Fruit fly (Drosophila melanogaster) whole organism, embryonic: Measurements from ENCODE around the gene CG5214.

Source experiments
- Bdp1 ChIP-seq: fragments of 200-800 bp; sonication (Bioruptor generic); optimal IDR thresholded peaks from 3 replicates; lab custom pipeline; 2016; ENCODE audit warnings: missing biosample characterization, missing genetic modification characterization
- CG10366 ChIP-seq: fragments of 200-800 bp; sonication (Bioruptor generic); IDR thresholded peaks from 2 replicates; pipeline ENCODE4 v1.3.6; 2022; ENCODE audit warnings: missing biosample characterization, missing genetic modification characterization
- CG10431 ChIP-seq: fragments of 200-800 bp; sonication (Bioruptor generic); optimal IDR thresholded peaks from 3 replicates; lab custom pipeline; 2018; ENCODE audit warnings: missing biosample characterization, mild to moderate bottlenecking, missing genetic modification characterization
- CG10543 ChIP-seq: fragments of 200-800 bp; sonication (Bioruptor generic); optimal IDR thresholded peaks from 3 replicates; lab custom pipeline; 2017; ENCODE audit warnings: missing biosample characterization, mild to moderate bottlenecking, missing genetic modification characterization, moderate library complexity
- CG1233 ChIP-seq: fragments of 200-800 bp; sonication (Bioruptor generic); optimal IDR thresholded peaks from 4 replicates; lab custom pipeline; 2018; ENCODE audit warnings: missing biosample characterization, mild to moderate bottlenecking, missing genetic modification characterization
- CG13287 ChIP-seq: fragments of 200-800 bp; sonication (Bioruptor generic); IDR thresholded peaks from 2 replicates; pipeline ENCODE4 v1.3.6; 2022; ENCODE audit warnings: missing biosample characterization, missing genetic modification characterization; ENCODE audit not compliant: partially characterized antibody
- CG14014 ChIP-seq: fragments of 200-800 bp; sonication (Bioruptor generic); IDR thresholded peaks from 2 replicates; pipeline ENCODE4 v1.3.6; 2022; ENCODE audit warnings: missing biosample characterization, missing genetic modification characterization
- CG14965 ChIP-seq: fragments of 200-800 bp; sonication (Bioruptor generic); optimal IDR thresholded peaks from 2 replicates; lab custom pipeline; 2016; ENCODE audit warnings: missing biosample characterization, missing genetic modification characterization, borderline replicate concordance
- CG1792 ChIP-seq: fragments of 200-800 bp; sonication (Bioruptor generic); optimal IDR thresholded peaks from 2 replicates; lab custom pipeline; 2016; ENCODE audit warnings: missing biosample characterization, missing genetic modification characterization
- CG18476 ChIP-seq: fragments of 200-800 bp; sonication (Bioruptor generic); optimal IDR thresholded peaks from 2 replicates; lab custom pipeline; 2016; ENCODE audit warnings: missing biosample characterization, mild to moderate bottlenecking, missing genetic modification characterization
- CG2199 ChIP-seq: fragments of 200-800 bp; sonication (Bioruptor generic); IDR thresholded peaks from 3 replicates; pipeline ENCODE4 v1.3.6; 2022; ENCODE audit warnings: missing biosample characterization, missing genetic modification characterization
- CG32532 ChIP-seq: fragments of 200-800 bp; sonication (Bioruptor generic); IDR thresholded peaks from 2 replicates; pipeline ENCODE4 v1.3.6; 2022; ENCODE audit warnings: missing biosample characterization, missing genetic modification characterization
- CG32772 ChIP-seq: fragments of 200-800 bp; sonication (Bioruptor generic); IDR thresholded peaks from 2 replicates; pipeline ENCODE4 v1.3.6; 2022; ENCODE audit warnings: missing biosample characterization, missing genetic modification characterization
- CG4404 ChIP-seq: fragments of 200-800 bp; sonication (Bioruptor generic); IDR thresholded peaks from 2 replicates; pipeline ENCODE4 v1.3.6; 2022; ENCODE audit warnings: missing biosample characterization, missing genetic modification characterization
- CG6854 ChIP-seq: fragments of 200-800 bp; sonication (Bioruptor generic); optimal IDR thresholded peaks from 3 replicates; lab custom pipeline; 2017; ENCODE audit warnings: missing biosample characterization, mild to moderate bottlenecking, missing genetic modification characterization
- CG7928 ChIP-seq: fragments of 200-800 bp; sonication (Bioruptor generic); optimal IDR thresholded peaks from 2 replicates; lab custom pipeline; 2017; ENCODE audit warnings: missing biosample characterization, mild to moderate bottlenecking, missing genetic modification characterization
- CG8765 ChIP-seq: fragments of 200-800 bp; sonication (Bioruptor generic); IDR thresholded peaks from 2 replicates; pipeline ENCODE4 v1.3.6; 2022; ENCODE audit warnings: missing biosample characterization, missing genetic modification characterization
- CG8924 ChIP-seq: fragments of 200-800 bp; optimal IDR thresholded peaks from 3 replicates; lab custom pipeline; 2019; ENCODE audit warnings: missing biosample characterization, mild to moderate bottlenecking, missing genetic modification characterization, moderate library complexity
- CG9932 ChIP-seq: fragments of 200-800 bp; sonication (Bioruptor generic); IDR thresholded peaks from 2 replicates; pipeline ENCODE4 v1.3.6; 2022; ENCODE audit warnings: missing biosample characterization, missing genetic modification characterization
- CkIIα-i1 ChIP-seq: fragments of 200-800 bp; sonication (Bioruptor generic); IDR thresholded peaks from 2 replicates; pipeline ENCODE4 v1.3.6; 2022; ENCODE audit warnings: missing biosample characterization, missing genetic modification characterization
- D19A ChIP-seq: fragments of 200-800 bp; optimal IDR thresholded peaks from 3 replicates; lab custom pipeline; 2019; ENCODE audit warnings: missing biosample characterization, mild to moderate bottlenecking, missing genetic modification characterization, moderate library complexity
- Gsc ChIP-seq: fragments of 200-800 bp; sonication (Bioruptor generic); IDR thresholded peaks from 2 replicates; pipeline ENCODE4 v1.3.6; 2022; ENCODE audit warnings: missing biosample characterization, missing genetic modification characterization
- Hmr ChIP-seq: fragments of 200-800 bp; sonication (Bioruptor generic); optimal IDR thresholded peaks from 3 replicates; lab custom pipeline; 2017; ENCODE audit warnings: mild to moderate bottlenecking, missing biosample characterization, missing genetic modification reagents, missing genetic modification characterization
- MBD-R2 ChIP-seq: fragments of 200-800 bp; sonication (Bioruptor generic); IDR thresholded peaks from 2 replicates; pipeline ENCODE4 v1.3.6; 2022; ENCODE audit warnings: missing biosample characterization, missing genetic modification characterization
- Mes4 ChIP-seq: fragments of 200-800 bp; sonication (Bioruptor generic); optimal IDR thresholded peaks from 2 replicates; lab custom pipeline; 2016; ENCODE audit warnings: missing biosample characterization, missing genetic modification characterization
- PHDP ChIP-seq: fragments of 200-800 bp; sonication (Bioruptor generic); optimal IDR thresholded peaks from 3 replicates; lab custom pipeline; 2018; ENCODE audit warnings: missing biosample characterization, mild to moderate bottlenecking, missing genetic modification characterization, moderate library complexity
- Poxn ChIP-seq: fragments of 200-800 bp; sonication (Bioruptor generic); IDR thresholded peaks from 2 replicates; pipeline ENCODE4 v1.3.6; 2022; ENCODE audit warnings: missing biosample characterization, missing genetic modification characterization
- Ptx1 ChIP-seq: fragments of 200-800 bp; sonication (Bioruptor generic); IDR thresholded peaks from 2 replicates; pipeline ENCODE4 v1.3.6; 2022; ENCODE audit warnings: missing biosample characterization, missing genetic modification characterization
- Side ChIP-seq: fragments of 200-800 bp; sonication (Bioruptor generic); optimal IDR thresholded peaks from 2 replicates; lab custom pipeline; 2016; ENCODE audit warnings: missing biosample characterization, missing genetic modification characterization
- Sry-δ ChIP-seq: fragments of 200-800 bp; sonication (Bioruptor generic); optimal IDR thresholded peaks from 2 replicates; lab custom pipeline; 2016; ENCODE audit warnings: missing biosample characterization, missing genetic modification characterization
- ap ChIP-seq: fragments of 200-800 bp; sonication (Bioruptor generic); IDR thresholded peaks from 2 replicates; pipeline ENCODE4 v1.3.6; 2022; ENCODE audit warnings: missing biosample characterization, missing genetic modification characterization
- cg ChIP-seq: fragments of 200-800 bp; sonication (Bioruptor generic); optimal IDR thresholded peaks from 3 replicates; lab custom pipeline; 2019; ENCODE audit warnings: missing biosample characterization, mild to moderate bottlenecking, missing genetic modification characterization, moderate library complexity
- ems ChIP-seq: fragments of 200-800 bp; sonication (Bioruptor generic); optimal IDR thresholded peaks from 3 replicates; lab custom pipeline; 2016; ENCODE audit warnings: missing biosample characterization, missing genetic modification characterization
- fu2 ChIP-seq: fragments of 200-800 bp; sonication (Bioruptor generic); optimal IDR thresholded peaks from 2 replicates; lab custom pipeline; 2016; ENCODE audit warnings: missing biosample characterization, missing genetic modification characterization
- hb ChIP-seq: fragments of 200-800 bp; sonication (Bioruptor generic); IDR thresholded peaks from 3 replicates; pipeline ENCODE4 v1.3.6; 2022; ENCODE audit warnings: missing biosample characterization, missing genetic modification characterization; ENCODE audit not compliant: partially characterized antibody
- lbe ChIP-seq: fragments of 200-800 bp; sonication (Bioruptor generic); optimal IDR thresholded peaks from 2 replicates; lab custom pipeline; 2016; ENCODE audit warnings: missing biosample characterization, mild to moderate bottlenecking, missing genetic modification characterization
- lilli ChIP-seq: fragments of 200-800 bp; sonication (Bioruptor generic); optimal IDR thresholded peaks from 3 replicates; lab custom pipeline; 2016; ENCODE audit warnings: missing biosample characterization, missing genetic modification characterization
- lmd ChIP-seq: fragments of 200-800 bp; sonication (Bioruptor generic); IDR thresholded peaks from 2 replicates; pipeline ENCODE4 v1.3.6; 2022; ENCODE audit warnings: missing biosample characterization, missing genetic modification characterization
- onecut ChIP-seq: fragments of 200-800 bp; sonication (Bioruptor generic); IDR thresholded peaks from 2 replicates; pipeline ENCODE4 v1.3.6; 2022; ENCODE audit warnings: missing biosample characterization, missing genetic modification characterization
- pfk ChIP-seq: fragments of 200-800 bp; sonication (Bioruptor generic); optimal IDR thresholded peaks from 2 replicates; lab custom pipeline; 2018; ENCODE audit warnings: missing biosample characterization, mild to moderate bottlenecking, missing genetic modification characterization, moderate library complexity
- pzg ChIP-seq: fragments of 200-800 bp; sonication (Bioruptor generic); optimal IDR thresholded peaks from 3 replicates; lab custom pipeline; 2018; ENCODE audit warnings: missing biosample characterization, mild to moderate bottlenecking, missing genetic modification characterization, moderate library complexity
- ranshi ChIP-seq: fragments of 200-800 bp; sonication (Bioruptor generic); IDR thresholded peaks from 2 replicates; pipeline ENCODE4 v1.3.6; 2022; ENCODE audit warnings: missing biosample characterization, missing genetic modification characterization
- sens-2 ChIP-seq: fragments of 200-800 bp; sonication (Bioruptor generic); IDR thresholded peaks from 2 replicates; pipeline ENCODE4 v1.3.6; 2022; ENCODE audit warnings: missing biosample characterization, missing genetic modification characterization
- sima ChIP-seq: fragments of 200-800 bp; sonication (Bioruptor generic); optimal IDR thresholded peaks from 2 replicates; lab custom pipeline; 2016; ENCODE audit warnings: missing biosample characterization, missing genetic modification characterization
- sna ChIP-seq: fragments of 200-800 bp; sonication (Bioruptor generic); IDR thresholded peaks from 2 replicates; pipeline ENCODE4 v1.3.6; 2022; ENCODE audit warnings: missing biosample characterization, missing genetic modification characterization; ENCODE audit not compliant: partially characterized antibody
- stc ChIP-seq: fragments of 200-800 bp; sonication (Bioruptor generic); IDR thresholded peaks from 2 replicates; pipeline ENCODE4 v1.3.6; 2022; ENCODE audit warnings: missing biosample characterization, missing genetic modification characterization
- stwl ChIP-seq: fragments of 200-800 bp; sonication (Bioruptor generic); optimal IDR thresholded peaks from 3 replicates; lab custom pipeline; 2018; ENCODE audit warnings: missing biosample characterization, mild to moderate bottlenecking, missing genetic modification characterization, moderate library complexity
- tll ChIP-seq, 2 experiments: fragments of 200-800 bp in 1 of 2; fragments of >200 bp in 1 of 2; sonication (Bioruptor generic) in 1 of 2; optimal IDR thresholded peaks; 2 replicates each; lab custom pipeline; 2017 to 2019; ENCODE audit warnings: missing biosample characterization in 2 of 2, missing genetic modification characterization in 2 of 2, mild to moderate bottlenecking in 1 of 2, moderate library complexity in 1 of 2
- unc-4 ChIP-seq: fragments of 200-800 bp; sonication (Bioruptor generic); IDR thresholded peaks from 2 replicates; pipeline ENCODE4 v1.3.6; 2022; ENCODE audit warnings: missing biosample characterization, missing genetic modification characterization; ENCODE audit not compliant: partially characterized antibody
- wor ChIP-seq: fragments of 200-800 bp; sonication (Bioruptor generic); IDR thresholded peaks from 2 replicates; pipeline ENCODE4 v1.3.6; 2022; ENCODE audit warnings: missing biosample characterization, missing genetic modification characterization

Gene CG5214

DNA sequence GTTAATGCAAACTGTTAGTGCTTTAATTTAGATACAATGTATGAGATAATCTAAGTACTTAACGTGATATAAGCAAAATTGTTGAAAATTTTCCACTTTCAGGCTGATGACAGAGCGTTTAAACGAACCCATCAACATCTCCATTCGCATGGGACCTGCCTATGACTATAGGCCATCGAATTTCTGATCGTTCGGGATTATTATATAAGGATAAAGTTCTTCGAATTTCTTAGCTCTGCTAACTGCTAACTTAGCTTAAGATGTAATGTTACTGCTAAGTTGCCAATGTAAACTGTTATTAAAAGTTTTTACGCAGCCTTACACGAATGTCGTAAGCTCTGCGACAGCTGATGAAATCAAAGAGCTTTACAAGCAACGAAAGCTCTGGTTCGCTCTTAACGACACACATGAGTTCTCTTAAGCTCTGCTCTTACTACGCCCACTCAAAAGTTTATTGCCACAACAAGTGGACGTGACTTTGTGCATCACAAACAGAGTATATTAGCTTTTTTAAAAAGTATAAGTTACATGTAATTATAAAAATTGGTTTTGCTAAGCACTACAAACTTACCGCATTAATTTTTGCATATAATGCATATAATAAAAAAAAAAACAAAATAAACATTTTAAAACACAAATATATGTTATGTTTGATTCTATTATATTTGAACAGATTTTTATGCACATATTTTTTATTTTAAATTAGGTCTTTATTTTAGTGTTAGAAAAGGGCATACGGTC is 47.3 kb upstream of the CG5214 start (continued):
- peak; percentile 85 for TF ChIP-seq lbe (GFP tag; lab: Kevin White, UChicago)
- peak; percentile 96 for TF ChIP-seq CG2199 (GFP tag; lab: Robert Waterston, UW)
- TF ChIP-seq CG6854 (GFP tag; lab: Kevin White, UChicago) = peak; percentile 98
- peak; percentile 68 for TF ChIP-seq cg (GFP tag; lab: Kevin White, UChicago)
- TF ChIP-seq stwl (tag; lab: Kevin White, UChicago) = no peak
- TF ChIP-seq pfk = peak; percentile 50
- peak; percentile 99 for TF ChIP-seq PHDP (tag; lab: Kevin White, UChicago)
- TF ChIP-seq fu2 = peak; percentile 90
- TF ChIP-seq CG10543 (GFP tag; lab: Kevin White, UChicago) = peak; percentile 97
- peak; percentile 98 for TF ChIP-seq CG9932 (GFP tag; lab: Robert Waterston, UW)
- TF ChIP-seq CG32532 (GFP tag; lab: Robert Waterston, UW) = peak; percentile 99
- TF ChIP-seq stc (GFP tag; lab: Robert Waterston, UW) = peak; percentile 98
- TF ChIP-seq CG13287 = peak; percentile 20; the same call in 1 of the 2 replicates
- TF ChIP-seq ems (GFP tag; lab: Kevin White, UChicago) = peak; percentile 90
- TF ChIP-seq sna (GFP tag; lab: Robert Waterston, UW) = no peak
- peak; percentile 80 for TF ChIP-seq Bdp1 (GFP tag; lab: Kevin White, UChicago)
- TF ChIP-seq Gsc (GFP tag; lab: Robert Waterston, UW) = peak; percentile 95
- peak; percentile 99 for TF ChIP-seq Hmr (GFP tag; lab: Kevin White, UChicago)
- TF ChIP-seq tll (GFP tag; optimal IDR thresholded peaks at IDR 0.05; lab: Kevin White, UChicago) = peak in 1 of 2 experiments; percentile 81
- peak; percentile 88 for TF ChIP-seq CG1792 (GFP tag; lab: Kevin White, UChicago)
- peak; percentile 99 for TF ChIP-seq Ptx1 (GFP tag; lab: Robert Waterston, UW)
- peak; percentile 98 for TF ChIP-seq CG32772 (GFP tag; lab: Robert Waterston, UW)
- TF ChIP-seq CkIIα-i1 (GFP tag; lab: Robert Waterston, UW) = peak; percentile 87
- TF ChIP-seq wor (GFP tag; lab: Robert Waterston, UW) = peak; percentile 99
- peak; percentile 97 for TF ChIP-seq CG10431 (GFP tag; lab: Kevin White, UChicago)
- TF ChIP-seq ap = peak; percentile 97
- peak; percentile 4 for TF ChIP-seq pzg (GFP tag; lab: Kevin White, UChicago)
- peak; percentile 97 for TF ChIP-seq CG10366 (GFP tag; lab: Robert Waterston, UW)
- peak; percentile 87 for TF ChIP-seq CG8765
- TF ChIP-seq CG1233 (GFP tag; lab: Kevin White, UChicago) = peak; percentile 99
- peak; percentile 17 for TF ChIP-seq Sry-δ (GFP tag; lab: Kevin White, UChicago)
- peak; percentile 96 for TF ChIP-seq CG18476 (GFP tag; lab: Kevin White, UChicago)
- TF ChIP-seq CG7928 = peak; percentile 80
- no peak for TF ChIP-seq sima (GFP tag; lab: Kevin White, UChicago)
- peak; percentile 94 for TF ChIP-seq MBD-R2
- peak; percentile 59 for TF ChIP-seq Side (GFP tag; lab: Kevin White, UChicago)
- peak; percentile 94 for TF ChIP-seq lilli (GFP tag; lab: Kevin White, UChicago)
- peak; percentile 98 for TF ChIP-seq CG14014 (GFP tag; lab: Robert Waterston, UW)
- TF ChIP-seq D19A (tag; lab: Kevin White, UChicago) = peak; percentile 99
- peak; percentile 95 for TF ChIP-seq CG8924 (tag; lab: Kevin White, UChicago)
- peak; percentile 82 for TF ChIP-seq sens-2
- peak; percentile 95 for TF ChIP-seq onecut
- peak; percentile 80 for TF ChIP-seq Mes4 (GFP tag; lab: Kevin White, UChicago)
- TF ChIP-seq ranshi (GFP tag; lab: Robert Waterston, UW) = peak; percentile 97
- no peak for TF ChIP-seq CG14965 (GFP tag; lab: Kevin White, UChicago)
- no peak for TF ChIP-seq hb (GFP tag; lab: Robert Waterston, UW)
- TF ChIP-seq lmd = peak; percentile 99
- peak; percentile 94 for TF ChIP-seq Poxn (GFP tag; lab: Robert Waterston, UW)
- peak; percentile 97 for TF ChIP-seq CG4404 (GFP tag; lab: Robert Waterston, UW)
- no peak for TF ChIP-seq unc-4 (GFP tag; lab: Robert Waterston, UW)
